Worm (Caenorhabditis elegans): ENCODE measurements around the gene ZC412.3.
"Not testable (repeated sequence)": the region's sequence is repeated elsewhere in the genome, so short reads cannot be mapped to it uniquely, and the experiment has no call there.

The ZC412.3 gene

DNA sequence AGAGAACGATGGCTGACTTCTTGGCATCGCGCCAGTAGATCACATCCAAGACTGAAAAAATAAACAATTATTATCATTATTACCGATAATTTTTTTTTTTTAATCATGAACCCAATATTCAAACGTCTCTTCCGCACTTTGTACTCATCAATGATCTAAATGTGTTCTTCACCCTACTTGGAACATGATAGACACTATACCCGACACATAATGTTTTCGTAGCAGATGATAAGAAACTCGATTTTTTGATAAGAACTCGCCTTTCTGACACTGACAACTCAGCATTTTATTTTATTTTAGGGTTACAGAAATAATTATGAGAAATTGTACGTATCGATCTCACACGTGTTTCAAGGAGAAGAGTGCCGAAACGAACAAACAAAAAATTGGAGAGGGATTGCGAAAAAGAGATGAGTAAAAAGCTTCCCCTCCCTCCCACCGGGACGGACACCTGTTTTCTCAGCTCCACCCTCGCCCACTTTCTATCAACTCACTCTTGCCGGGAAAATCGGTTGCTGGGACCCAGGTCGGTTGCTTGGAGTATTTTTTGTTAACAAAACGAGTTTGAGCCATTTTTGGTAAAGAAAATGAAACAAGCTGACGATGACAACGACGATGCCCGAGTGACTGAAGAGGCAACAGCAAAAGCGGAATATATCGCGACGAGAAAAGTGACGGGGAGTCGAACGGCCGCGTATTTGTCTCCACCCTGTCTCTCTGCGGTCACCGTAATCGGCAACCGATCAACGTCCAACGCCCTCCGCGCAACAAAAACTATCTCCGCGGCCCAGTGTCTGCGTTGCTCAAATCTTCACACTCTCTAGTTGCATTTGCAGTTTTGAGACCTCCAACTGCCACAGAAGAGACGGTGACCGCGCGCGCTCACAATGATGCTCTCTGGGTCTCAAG lies 40.8 kb downstream of the ZC412.3 start:
- TF ChIP-seq B0310.2 (tag; optimal IDR thresholded peaks at IDR 0.05) (peak; percentile 19), ets-7 (tag; optimal IDR thresholded peaks at IDR 0.05) (no peak), tbx-37 (GFP tag; conservative IDR thresholded peaks at IDR 0.05) (no peak), hmg-4 (GFP tag; optimal IDR thresholded peaks at IDR 0.05) (peak; percentile 48), tra-4 (tag; optimal IDR thresholded peaks at IDR 0.05) (no peak), hmbx-1 (tag; optimal IDR thresholded peaks at IDR 0.05) (no peak), hnd-1 (tag; optimal IDR thresholded peaks at IDR 0.05) (no peak), scrt-1 (GFP tag; IDR thresholded peaks at IDR 0.05) (no peak), aly-1 (tag; optimal IDR thresholded peaks at IDR 0.05) (peak; percentile 29), F13C5.2 (tag; optimal IDR thresholded peaks at IDR 0.05) (no peak)

DNA sequence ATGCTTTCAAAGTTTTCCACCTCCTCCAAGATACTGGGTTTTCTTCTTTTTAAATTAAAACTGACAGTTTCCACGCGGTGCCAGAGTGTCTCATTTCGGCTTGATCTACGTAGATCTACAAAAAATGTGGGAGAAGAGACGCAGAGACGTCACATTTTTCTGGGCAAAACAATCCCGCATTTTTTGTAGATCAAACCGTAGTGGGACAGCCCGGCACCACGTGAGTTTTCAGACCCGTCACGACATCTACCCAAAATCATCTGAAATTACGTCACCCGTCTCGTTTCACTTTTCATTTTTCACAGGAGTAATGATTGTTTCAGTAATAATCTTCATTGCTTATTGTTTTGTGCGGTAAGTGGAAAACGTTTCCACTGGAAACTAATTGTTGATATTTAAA lies 42.9 kb downstream of the ZC412.3 start:
- TF ChIP-seq sea-1 (GFP tag; conservative IDR thresholded peaks at IDR 0.05) = no peak
- TF ChIP-seq B0310.2 (tag; optimal IDR thresholded peaks at IDR 0.05) = no peak
- no peak for TF ChIP-seq scrt-1 (GFP tag; IDR thresholded peaks at IDR 0.05)
- no peak for TF ChIP-seq tbx-37 (GFP tag; conservative IDR thresholded peaks at IDR 0.05)
- no peak for TF ChIP-seq hmbx-1 (tag; optimal IDR thresholded peaks at IDR 0.05)
- TF ChIP-seq pes-1 (GFP tag; IDR thresholded peaks at IDR 0.05) = no peak
- no peak for TF ChIP-seq ets-7 (tag; optimal IDR thresholded peaks at IDR 0.05)
- TF ChIP-seq ceh-36 (tag; optimal IDR thresholded peaks at IDR 0.05) = no peak
- TF ChIP-seq tbx-11 (GFP tag; IDR thresholded peaks at IDR 0.05) = no peak
- no peak for TF ChIP-seq hmg-4 (GFP tag; optimal IDR thresholded peaks at IDR 0.05)
- no peak for TF ChIP-seq F13C5.2 (tag; optimal IDR thresholded peaks at IDR 0.05)
- no peak for TF ChIP-seq ama-1 (optimal IDR thresholded peaks at IDR 0.05)
- TF ChIP-seq flt-1 (GFP tag; IDR thresholded peaks at IDR 0.05) = no peak
- TF ChIP-seq ceh-13 (GFP tag; optimal IDR thresholded peaks at IDR 0.05) = no peak
- TF ChIP-seq tra-4 (tag; optimal IDR thresholded peaks at IDR 0.05) = no peak
- no peak for TF ChIP-seq aly-1 (tag; optimal IDR thresholded peaks at IDR 0.05)
- TF ChIP-seq hnd-1 (tag; optimal IDR thresholded peaks at IDR 0.05) = no peak

DNA sequence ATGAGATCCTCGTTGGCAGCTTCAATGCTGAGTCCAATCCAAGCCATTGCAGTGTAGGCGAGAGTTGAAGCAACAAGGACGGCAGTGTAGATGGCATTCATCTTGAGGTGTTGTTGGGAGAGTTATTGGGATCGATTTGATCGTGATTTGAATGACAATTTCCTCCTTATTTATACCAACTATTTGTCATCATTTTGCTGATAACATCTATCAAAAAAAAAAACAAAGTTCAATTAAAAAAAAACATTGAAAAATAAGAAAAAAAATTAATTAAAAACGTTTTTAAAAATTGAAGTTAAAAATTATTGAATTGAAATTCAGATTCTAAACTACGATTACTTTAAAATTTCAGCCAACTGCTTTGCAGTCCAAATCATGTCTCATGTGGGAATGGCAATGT lies 44.4 kb downstream of the ZC412.3 start, which contains the start of gene nspa-8:
Gene nspa-8 (minus strand): TSS at position 101 of the 400 bp plus-strand sequence.
- not testable (repeated sequence) for TF ChIP-seq ama-1 (optimal IDR thresholded peaks at IDR 0.05); ceh-13 (GFP tag; optimal IDR thresholded peaks at IDR 0.05); pes-1 (GFP tag; IDR thresholded peaks at IDR 0.05)

ce11 chrV:14824124-14824523 lies 47.2 kb downstream of the ZC412.3 start, which contains the start of gene W06A7.4:
Gene W06A7.4 (plus strand): TSS chrV:14824424.
- TF ChIP-seq ets-7 (tag; optimal IDR thresholded peaks at IDR 0.05) (no peak), tbx-11 (GFP tag; IDR thresholded peaks at IDR 0.05) (no peak), B0310.2 (tag; optimal IDR thresholded peaks at IDR 0.05) (no peak), tra-4 (tag; optimal IDR thresholded peaks at IDR 0.05) (no peak), hnd-1 (tag; optimal IDR thresholded peaks at IDR 0.05) (no peak), hmbx-1 (tag; optimal IDR thresholded peaks at IDR 0.05) (no peak), pes-1 (GFP tag; IDR thresholded peaks at IDR 0.05) (no peak), F13C5.2 (tag; optimal IDR thresholded peaks at IDR 0.05) (no peak), ama-1 (optimal IDR thresholded peaks at IDR 0.05) (no peak), scrt-1 (GFP tag; IDR thresholded peaks at IDR 0.05) (no peak), sea-1 (GFP tag; conservative IDR thresholded peaks at IDR 0.05) (no peak), flt-1 (GFP tag; IDR thresholded peaks at IDR 0.05) (no peak), aly-1 (tag; optimal IDR thresholded peaks at IDR 0.05) (no peak), ceh-13 (GFP tag; optimal IDR thresholded peaks at IDR 0.05) (no peak), hmg-4 (GFP tag; optimal IDR thresholded peaks at IDR 0.05) (no peak), ceh-36 (tag; optimal IDR thresholded peaks at IDR 0.05) (no peak)

DNA sequence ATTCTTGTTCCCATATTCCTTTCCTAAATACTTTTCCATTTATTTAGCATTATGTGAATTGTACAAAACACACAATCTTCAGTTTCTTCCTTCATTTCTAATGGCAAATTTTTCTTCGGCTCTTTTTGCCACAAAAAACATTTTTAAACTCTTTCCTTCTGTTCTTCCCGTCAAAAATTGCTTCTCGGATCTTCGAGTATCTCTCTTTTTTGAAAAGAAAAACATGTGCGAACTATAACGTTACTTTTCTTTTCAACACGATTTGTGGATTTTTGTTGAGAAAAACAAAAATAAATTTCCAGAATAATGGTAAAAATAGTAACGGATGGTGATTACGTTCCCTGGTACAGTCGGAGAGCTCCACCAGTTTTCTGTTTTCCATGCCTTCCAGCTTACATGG lies 49.8 kb downstream of the ZC412.3 start, which contains the start of gene W06A7.2:
Gene W06A7.2 (plus strand): TSS at position 301 of the 400 bp plus-strand sequence.
- TF ChIP-seq ceh-36 (tag; optimal IDR thresholded peaks at IDR 0.05) (no peak), B0310.2 (tag; optimal IDR thresholded peaks at IDR 0.05) (no peak)

DNA sequence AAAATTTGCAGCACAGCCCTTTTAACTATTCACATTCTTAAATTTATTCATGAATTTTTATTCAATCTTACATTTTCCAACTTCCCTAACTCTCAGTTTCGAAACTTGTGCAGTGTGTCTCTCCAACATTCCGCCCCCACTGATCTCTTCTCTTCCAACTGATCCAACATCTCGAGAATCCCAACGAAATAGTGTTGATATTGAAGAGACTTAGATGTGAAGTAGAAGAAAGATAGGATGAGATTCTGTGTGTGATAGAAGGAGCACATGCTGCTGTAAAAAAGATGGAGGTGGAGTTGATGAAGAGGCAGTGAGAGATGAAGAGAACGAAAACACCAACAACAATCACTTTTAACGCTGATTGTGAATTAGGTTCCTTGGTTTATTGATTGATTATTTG lies 51.0 kb downstream of the ZC412.3 start:
- no peak for TF ChIP-seq F13C5.2 (tag; optimal IDR thresholded peaks at IDR 0.05)
- no peak for TF ChIP-seq hmg-4 (GFP tag; optimal IDR thresholded peaks at IDR 0.05)
- no peak for TF ChIP-seq ets-7 (tag; optimal IDR thresholded peaks at IDR 0.05)
- TF ChIP-seq tbx-11 (GFP tag; IDR thresholded peaks at IDR 0.05) = no peak
- TF ChIP-seq flt-1 (GFP tag; IDR thresholded peaks at IDR 0.05) = no peak
- TF ChIP-seq B0310.2 (tag; optimal IDR thresholded peaks at IDR 0.05) = no peak
- no peak for TF ChIP-seq hmbx-1 (tag; optimal IDR thresholded peaks at IDR 0.05)
- no peak for TF ChIP-seq tbx-37 (GFP tag; conservative IDR thresholded peaks at IDR 0.05)
- TF ChIP-seq pes-1 (GFP tag; IDR thresholded peaks at IDR 0.05) = no peak
- no peak for TF ChIP-seq ceh-36 (tag; optimal IDR thresholded peaks at IDR 0.05)
- TF ChIP-seq sea-1 (GFP tag; conservative IDR thresholded peaks at IDR 0.05) = no peak
- no peak for TF ChIP-seq hnd-1 (tag; optimal IDR thresholded peaks at IDR 0.05)
- TF ChIP-seq aly-1 (tag; optimal IDR thresholded peaks at IDR 0.05) = no peak
- TF ChIP-seq ceh-13 (GFP tag; optimal IDR thresholded peaks at IDR 0.05) = no peak
- TF ChIP-seq scrt-1 (GFP tag; IDR thresholded peaks at IDR 0.05) = no peak
- no peak for TF ChIP-seq tra-4 (tag; optimal IDR thresholded peaks at IDR 0.05)
